Worm (Caenorhabditis elegans) whole organism, midembryonic: ENCODE results near the gene K10H10.12.

Source experiments
- T22C8.4 ChIP-seq: fragments of 200-800 bp; sonication (Bioruptor generic); IDR thresholded peaks from 2 replicates; pipeline ENCODE4 v1.3.6; 2022; ENCODE audit warnings: missing genetic modification characterization, missing compliant biosample characterization
- cog-1 ChIP-seq: sonication (generic microtip); optimal IDR thresholded peaks from 2 replicates; lab custom pipeline; 2016; ENCODE audit warnings: missing genetic modification characterization, missing compliant biosample characterization
- flt-1 ChIP-seq: fragments of 200-800 bp; sonication (Bioruptor generic); IDR thresholded peaks from 2 replicates; pipeline ENCODE4 v1.3.6; 2022; ENCODE audit warnings: missing genetic modification characterization, missing compliant biosample characterization
- klf-2 ChIP-seq: fragments of 200-800 bp; sonication (Bioruptor generic); conservative IDR thresholded peaks from 2 replicates; pipeline ENCODE4 v1.3.6; 2022; ENCODE audit warnings: missing genetic modification reagents, missing genetic modification characterization, missing compliant biosample characterization
- med-1 ChIP-seq: sonication (generic microtip); optimal IDR thresholded peaks from 2 replicates; lab custom pipeline; 2017; ENCODE audit warnings: missing genetic modification characterization, mild to moderate bottlenecking, missing compliant biosample characterization, antibody characterized with exemption, missing genetic modification reagents; ENCODE audit not compliant: insufficient read depth
- ref-1 ChIP-seq: fragments of 200-800 bp; sonication (Bioruptor generic); conservative IDR thresholded peaks from 2 replicates; pipeline ENCODE4 v1.3.6; 2022; ENCODE audit warnings: missing genetic modification reagents, missing genetic modification characterization, missing compliant biosample characterization
- tab-1 ChIP-seq: fragments of 200-800 bp; sonication (Bioruptor generic); IDR thresholded peaks from 2 replicates; pipeline ENCODE4 v1.3.6; 2022; ENCODE audit warnings: missing genetic modification characterization, missing compliant biosample characterization
- ztf-23 ChIP-seq: fragments of 200-800 bp; sonication (Bioruptor generic); IDR thresholded peaks from 2 replicates; pipeline ENCODE4 v1.3.6; 2022; ENCODE audit warnings: missing genetic modification reagents, missing genetic modification characterization, missing compliant biosample characterization
- ztf-29 ChIP-seq: fragments of 200-800 bp; sonication (Bioruptor generic); IDR thresholded peaks from 2 replicates; pipeline ENCODE4 v1.3.6; 2022; ENCODE audit warnings: missing genetic modification reagents, missing genetic modification characterization, missing compliant biosample characterization

K10H10.12 gene

ce11 chrII:14527104-14527503 lies 21.0 kb upstream of the K10H10.12 start:
- no peak for TF ChIP-seq cog-1 (tag; lab: Kevin White, UChicago)
- no peak for TF ChIP-seq ztf-23
- TF ChIP-seq tab-1, result no peak
- TF ChIP-seq klf-2, result no peak
- no peak for TF ChIP-seq flt-1
- TF ChIP-seq ztf-29 (GFP tag; lab: Robert Waterston, UW), result no peak
- no peak for TF ChIP-seq med-1 (GFP tag; lab: Kevin White, UChicago)
- no peak for TF ChIP-seq T22C8.4 (GFP tag; lab: Robert Waterston, UW)

DNA sequence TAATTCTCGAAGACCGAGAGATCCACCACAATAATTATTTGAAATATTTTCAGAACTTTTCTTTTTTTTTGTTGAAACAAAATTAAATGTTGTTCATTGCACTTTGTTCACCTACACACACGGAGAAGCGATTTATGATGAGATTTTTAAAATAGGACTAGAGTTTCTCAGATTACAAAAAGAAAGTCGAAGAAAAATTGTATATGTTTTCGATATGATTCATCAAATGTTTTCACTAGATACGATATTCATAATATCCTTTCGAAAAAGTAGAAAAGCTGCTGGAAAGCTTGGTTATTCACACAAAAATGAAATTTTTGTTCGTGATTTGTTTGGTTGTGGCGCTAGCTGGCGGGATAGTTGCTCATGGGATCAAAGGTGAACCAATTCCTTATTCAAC lies 18.9 kb upstream of the K10H10.12 start, which contains the start of gene F57C2.4:
Gene F57C2.4, plus strand, starts transcription at position 301 of the 400 bp plus-strand sequence.
- TF ChIP-seq tab-1 (no peak), ref-1 (GFP tag; lab: Robert Waterston, UW) (no peak)

DNA sequence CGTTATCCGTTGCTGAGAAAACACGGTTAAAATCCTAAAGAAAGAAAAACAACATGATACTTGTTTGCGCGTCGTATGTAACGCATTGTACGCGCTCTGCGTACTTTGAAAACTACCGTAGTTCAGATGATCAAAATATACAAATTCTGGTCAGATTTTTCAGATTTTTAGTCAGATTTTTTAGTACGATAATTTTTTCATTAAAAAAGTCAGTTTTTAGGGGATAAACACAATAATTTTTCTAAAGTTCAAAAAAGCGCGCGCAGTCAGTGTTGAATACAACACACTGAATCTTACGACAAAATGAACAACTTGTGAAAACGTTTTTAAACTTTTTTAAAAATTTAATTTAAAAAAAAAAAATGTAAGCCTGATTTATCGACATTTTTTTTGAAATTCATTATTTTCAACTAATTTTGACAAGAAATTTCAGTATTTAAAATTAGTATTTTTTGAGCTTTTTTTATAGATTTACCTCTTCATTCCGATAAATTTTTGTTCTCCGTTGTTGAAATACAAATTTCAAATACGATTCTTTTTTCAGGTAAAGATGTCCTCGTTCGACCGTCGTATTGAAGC lies 17.6 kb upstream of the K10H10.12 start, which contains the start of gene pot-2:
Gene pot-2, plus strand, starts transcription at position 529 of the 579 bp plus-strand sequence.
- TF ChIP-seq flt-1, result no peak
- no peak for TF ChIP-seq med-1 (GFP tag; lab: Kevin White, UChicago)
- no peak for TF ChIP-seq ref-1 (GFP tag; lab: Robert Waterston, UW)
- TF ChIP-seq ztf-23, result no peak
- no peak for TF ChIP-seq T22C8.4 (GFP tag; lab: Robert Waterston, UW)
- TF ChIP-seq tab-1, result no peak
- no peak for TF ChIP-seq ztf-29 (GFP tag; lab: Robert Waterston, UW)
- no peak for TF ChIP-seq cog-1 (tag; lab: Kevin White, UChicago)
- no peak for TF ChIP-seq klf-2

ce11 chrII:14523070-14523572 lies 17.0 kb upstream of the K10H10.12 start, which contains the start of gene btb-20:
Gene btb-20 (minus strand): TSS chrII:14523522.
- TF ChIP-seq cog-1 (tag; lab: Kevin White, UChicago) (no peak), ztf-23 (no peak), ref-1 (GFP tag; lab: Robert Waterston, UW) (no peak), tab-1 (no peak), flt-1 (no peak), T22C8.4 (GFP tag; lab: Robert Waterston, UW) (no peak), klf-2 (no peak), med-1 (GFP tag; lab: Kevin White, UChicago) (no peak), ztf-29 (GFP tag; lab: Robert Waterston, UW) (no peak)

- TF ChIP-seq ztf-23 (no peak), ref-1 (GFP tag; lab: Robert Waterston, UW) (no peak), tab-1 (no peak), klf-2 (no peak), cog-1 (tag; lab: Kevin White, UChicago) (no peak), ztf-29 (GFP tag; lab: Robert Waterston, UW) (no peak), med-1 (GFP tag; lab: Kevin White, UChicago) (no peak), T22C8.4 (GFP tag; lab: Robert Waterston, UW) (no peak), flt-1 (no peak)
These were observed 15.9 kb upstream of the K10H10.12 start, which contains the start of gene btb-19 for ce11 chrII:14522037-14522436. Gene btb-19 (minus strand): TSS chrII:14522137.

- TF ChIP-seq flt-1 (no peak), med-1 (GFP tag; lab: Kevin White, UChicago) (no peak), T22C8.4 (GFP tag; lab: Robert Waterston, UW) (no peak), ref-1 (GFP tag; lab: Robert Waterston, UW) (no peak), ztf-29 (GFP tag; lab: Robert Waterston, UW) (no peak), tab-1 (no peak), ztf-23 (no peak), cog-1 (tag; lab: Kevin White, UChicago) (no peak), klf-2 (no peak)
These were observed 8.9 kb upstream of the K10H10.12 start, which contains the start of gene K10H10.9 for ce11 chrII:14515017-14515416. Gene K10H10.9 (minus strand): TSS chrII:14515117.

DNA sequence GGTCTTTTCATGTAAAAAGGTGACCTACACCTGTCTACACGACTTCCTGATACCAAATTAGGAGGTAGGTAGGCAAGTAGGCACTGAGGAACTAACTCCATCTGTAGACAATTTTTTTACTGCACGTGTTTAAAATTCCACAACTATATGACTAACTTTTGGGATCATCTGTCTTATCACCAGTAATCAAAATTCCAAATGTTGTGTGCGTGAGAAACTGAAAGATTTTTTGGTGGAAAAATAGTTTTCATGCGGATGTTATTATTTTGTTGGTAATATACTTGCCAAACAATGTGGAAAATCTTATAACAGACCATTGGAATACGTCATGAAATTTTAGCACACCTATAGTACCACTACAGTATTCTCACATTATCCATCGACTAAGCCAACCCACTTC lies 5.0 kb upstream of the K10H10.12 start, which contains the start of gene K10H10.13:
Gene K10H10.13, minus strand, starts transcription at position 101 of the 400 bp plus-strand sequence.
- TF ChIP-seq ztf-29 (GFP tag; lab: Robert Waterston, UW), result no peak
- no peak for TF ChIP-seq cog-1 (tag; lab: Kevin White, UChicago)
- TF ChIP-seq T22C8.4 (GFP tag; lab: Robert Waterston, UW), result no peak
- no peak for TF ChIP-seq med-1 (GFP tag; lab: Kevin White, UChicago)
- no peak for TF ChIP-seq ref-1 (GFP tag; lab: Robert Waterston, UW)
- no peak for TF ChIP-seq tab-1
- TF ChIP-seq flt-1, result no peak
- TF ChIP-seq klf-2, result no peak
- TF ChIP-seq ztf-23, result no peak

DNA sequence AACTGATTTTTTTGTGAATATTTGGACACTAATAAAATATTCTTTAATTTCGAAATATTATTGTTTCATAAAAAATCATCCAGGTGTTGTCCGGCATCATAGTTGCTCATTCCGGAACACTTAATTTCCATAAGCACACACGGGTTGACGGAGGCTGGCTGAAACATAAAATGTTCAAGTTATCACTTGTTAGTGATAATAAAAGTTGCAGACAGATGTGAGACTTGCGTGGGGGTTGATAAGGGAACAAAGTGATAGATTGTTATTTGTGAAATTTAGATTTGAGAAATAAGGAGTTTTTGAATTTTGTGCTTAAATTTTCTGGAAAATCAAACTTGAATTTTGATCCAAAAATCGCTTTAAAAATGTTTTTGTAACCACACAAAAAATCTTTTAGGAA lies 4.0 kb upstream of the K10H10.12 start:
- TF ChIP-seq T22C8.4 (GFP tag; lab: Robert Waterston, UW) (no peak), tab-1 (no peak), cog-1 (tag; lab: Kevin White, UChicago) (no peak), klf-2 (no peak), ztf-29 (GFP tag; lab: Robert Waterston, UW) (no peak), ref-1 (GFP tag; lab: Robert Waterston, UW) (no peak), ztf-23 (no peak), flt-1 (no peak), med-1 (GFP tag; lab: Kevin White, UChicago) (no peak)

DNA sequence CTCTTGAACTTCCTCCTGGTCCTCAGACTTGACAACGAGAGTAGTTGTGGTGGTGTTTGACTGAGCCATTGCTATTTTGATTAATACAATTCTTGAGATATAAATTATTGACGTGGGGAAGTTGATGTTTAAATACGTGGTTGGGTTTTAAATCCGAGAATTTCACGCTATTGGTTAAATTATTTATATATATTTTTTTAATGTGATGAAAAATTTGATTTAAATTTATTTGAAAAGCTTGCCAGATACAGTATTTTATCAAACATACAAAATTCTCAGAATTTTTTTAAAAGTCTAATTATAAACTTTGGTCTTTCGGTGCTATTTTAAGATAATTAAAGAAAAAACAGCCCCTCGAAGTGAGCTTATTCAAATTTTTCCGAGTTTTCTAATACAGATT lies 1.4 kb upstream of the K10H10.12 start, which contains the start of the genes K10H10.7 and K10H10.10:
Gene K10H10.7, minus strand, starts transcription at position 101 of the 400 bp plus-strand sequence.
Gene K10H10.10, plus strand, starts transcription at position 204 of the 400 bp plus-strand sequence.
- TF ChIP-seq T22C8.4 (GFP tag; lab: Robert Waterston, UW) (no peak), tab-1 (no peak), ztf-29 (GFP tag; lab: Robert Waterston, UW) (no peak), cog-1 (tag; lab: Kevin White, UChicago) (no peak), ref-1 (GFP tag; lab: Robert Waterston, UW) (no peak), med-1 (GFP tag; lab: Kevin White, UChicago) (no peak), ztf-23 (no peak), flt-1 (no peak), klf-2 (no peak)
